Fruit fly (Drosophila melanogaster) whole organism, embryonic: ENCODE results near the gene Him.
A peak's percentile ranks its signal among the peaks of the same experiment; 100 is the strongest.

Experiments
- Ada2b ChIP-seq: fragments of 200-800 bp; sonication (Bioruptor generic); IDR thresholded peaks from 2 replicates; pipeline ENCODE4 v1.3.6; 2022; ENCODE audit warnings: missing biosample characterization, missing genetic modification characterization
- Aef1 ChIP-seq: fragments of 200-800 bp; sonication (Bioruptor generic); IDR thresholded peaks from 3 replicates; pipeline ENCODE4 v1.3.6; 2022; ENCODE audit warnings: missing biosample characterization, missing genetic modification characterization
- Asciz ChIP-seq: fragments of 200-800 bp; sonication (Bioruptor generic); optimal IDR thresholded peaks from 2 replicates; lab custom pipeline; 2017; ENCODE audit warnings: missing biosample characterization, mild to moderate bottlenecking, missing genetic modification characterization, missing genetic modification reagents
- Atf6 ChIP-seq: fragments of 200-800 bp; sonication (Bioruptor generic); IDR thresholded peaks from 2 replicates; pipeline ENCODE4 v1.3.6; 2022; ENCODE audit warnings: missing biosample characterization, missing genetic modification characterization
- BEAF-32 ChIP-seq: fragments of 200-800 bp; sonication (Bioruptor generic); optimal IDR thresholded peaks from 3 replicates; lab custom pipeline; 2017; ENCODE audit warnings: missing biosample characterization, missing genetic modification characterization, mild to moderate bottlenecking, moderate library complexity, missing genetic modification reagents
- CG12659 ChIP-seq: fragments of 200-800 bp; sonication (Bioruptor generic); optimal IDR thresholded peaks from 3 replicates; lab custom pipeline; 2017; ENCODE audit warnings: mild to moderate bottlenecking, missing biosample characterization, missing genetic modification reagents, missing genetic modification characterization
- CG13424 ChIP-seq: fragments of 200-800 bp; sonication (Bioruptor generic); optimal IDR thresholded peaks from 2 replicates; lab custom pipeline; 2019; ENCODE audit warnings: missing biosample characterization, mild to moderate bottlenecking, missing genetic modification characterization, moderate library complexity
- CG14014 ChIP-seq: fragments of 200-800 bp; sonication (Bioruptor generic); IDR thresholded peaks from 2 replicates; pipeline ENCODE4 v1.3.6; 2022; ENCODE audit warnings: missing biosample characterization, missing genetic modification characterization
- CG14050 ChIP-seq: fragments of 200-800 bp; sonication (Bioruptor generic); IDR thresholded peaks from 3 replicates; pipeline ENCODE4 v1.3.6; 2022; ENCODE audit warnings: missing biosample characterization, missing genetic modification characterization
- CG17829 ChIP-seq: fragments of 200-800 bp; optimal IDR thresholded peaks from 2 replicates; lab custom pipeline; 2019; ENCODE audit warnings: missing biosample characterization, mild to moderate bottlenecking, missing genetic modification characterization, moderate library complexity
- CG2199 ChIP-seq: fragments of 200-800 bp; sonication (Bioruptor generic); IDR thresholded peaks from 3 replicates; pipeline ENCODE4 v1.3.6; 2022; ENCODE audit warnings: missing biosample characterization, missing genetic modification characterization
- CG2889 ChIP-seq: fragments of 200-800 bp; sonication (Bioruptor generic); IDR thresholded peaks from 3 replicates; pipeline ENCODE4 v1.3.6; 2022; ENCODE audit warnings: missing biosample characterization, missing genetic modification characterization
- CG3065 ChIP-seq: fragments of 200-800 bp; sonication (Bioruptor generic); optimal IDR thresholded peaks from 2 replicates; lab custom pipeline; 2016; ENCODE audit warnings: missing biosample characterization, missing genetic modification characterization
- CG3407 ChIP-seq: fragments of 200-800 bp; sonication (Bioruptor generic); optimal IDR thresholded peaks from 2 replicates; lab custom pipeline; 2018; ENCODE audit warnings: missing biosample characterization, mild to moderate bottlenecking, missing genetic modification characterization
- CG6854 ChIP-seq: fragments of 200-800 bp; sonication (Bioruptor generic); optimal IDR thresholded peaks from 3 replicates; lab custom pipeline; 2017; ENCODE audit warnings: missing biosample characterization, mild to moderate bottlenecking, missing genetic modification characterization
- CG7745 ChIP-seq: fragments of 200-800 bp; sonication (Bioruptor generic); optimal IDR thresholded peaks from 2 replicates; lab custom pipeline; 2018; ENCODE audit warnings: missing biosample characterization, mild to moderate bottlenecking, missing genetic modification characterization, moderate library complexity
- CG9797 ChIP-seq: fragments of 200-800 bp; sonication (Bioruptor generic); optimal IDR thresholded peaks from 3 replicates; lab custom pipeline; 2018; ENCODE audit warnings: missing biosample characterization, mild to moderate bottlenecking, missing genetic modification characterization
- Deaf1 ChIP-seq: fragments of 200-800 bp; optimal IDR thresholded peaks from 3 replicates; lab custom pipeline; 2019; ENCODE audit warnings: missing biosample characterization, mild to moderate bottlenecking, missing genetic modification characterization, moderate library complexity
- GATAe ChIP-seq: fragments of 200-800 bp; sonication (Bioruptor generic); conservative IDR thresholded peaks from 2 replicates; pipeline ENCODE4 v1.3.6; 2022; ENCODE audit warnings: missing biosample characterization, missing genetic modification characterization
- Gsc ChIP-seq: fragments of 200-800 bp; sonication (Bioruptor generic); IDR thresholded peaks from 2 replicates; pipeline ENCODE4 v1.3.6; 2022; ENCODE audit warnings: missing biosample characterization, missing genetic modification characterization
- HLHmδ ChIP-seq: fragments of 200-800 bp; sonication (Bioruptor generic); optimal IDR thresholded peaks from 2 replicates; lab custom pipeline; 2018; ENCODE audit warnings: missing biosample characterization, mild to moderate bottlenecking, missing genetic modification characterization, moderate library complexity
- Hey ChIP-seq: fragments of 200-800 bp; sonication (Bioruptor generic); optimal IDR thresholded peaks from 3 replicates; lab custom pipeline; 2018; ENCODE audit warnings: missing biosample characterization, mild to moderate bottlenecking, missing genetic modification characterization
- Lpt ChIP-seq: fragments of >200 bp; optimal IDR thresholded peaks from 2 replicates; lab custom pipeline; 2018; ENCODE audit warnings: missing biosample characterization, missing genetic modification characterization
- Mrtf ChIP-seq: fragments of 200-800 bp; sonication (Bioruptor generic); IDR thresholded peaks from 3 replicates; pipeline ENCODE4 v1.3.6; 2022; ENCODE audit warnings: missing biosample characterization, missing genetic modification characterization
- Myb ChIP-seq: fragments of 200-800 bp; sonication (Bioruptor generic); optimal IDR thresholded peaks from 2 replicates; lab custom pipeline; 2016; ENCODE audit warnings: missing biosample characterization, missing genetic modification characterization
- Neu2 ChIP-seq: fragments of 200-800 bp; sonication (Bioruptor generic); optimal IDR thresholded peaks from 3 replicates; lab custom pipeline; 2016; ENCODE audit warnings: missing biosample characterization, missing genetic modification characterization, borderline replicate concordance
- Nf-YA ChIP-seq: fragments of 200-800 bp; sonication (Bioruptor generic); IDR thresholded peaks from 2 replicates; pipeline ENCODE4 v1.3.6; 2022; ENCODE audit warnings: missing biosample characterization, missing genetic modification characterization
- Ptx1 ChIP-seq: fragments of 200-800 bp; sonication (Bioruptor generic); IDR thresholded peaks from 2 replicates; pipeline ENCODE4 v1.3.6; 2022; ENCODE audit warnings: missing biosample characterization, missing genetic modification characterization
- Sox100B ChIP-seq: fragments of 200-800 bp; sonication (Bioruptor generic); optimal IDR thresholded peaks from 3 replicates; lab custom pipeline; 2018; ENCODE audit warnings: missing biosample characterization, mild to moderate bottlenecking, missing genetic modification characterization
- Taf1 ChIP-seq: fragments of 200-800 bp; sonication (Bioruptor generic); IDR thresholded peaks from 2 replicates; pipeline ENCODE4 v1.3.6; 2022; ENCODE audit warnings: missing biosample characterization, missing genetic modification characterization
- amos ChIP-seq: fragments of 200-800 bp; sonication (Bioruptor generic); IDR thresholded peaks from 2 replicates; pipeline ENCODE4 v1.3.6; 2022; ENCODE audit warnings: missing biosample characterization, missing genetic modification characterization; ENCODE audit not compliant: partially characterized antibody
- ato ChIP-seq: fragments of 200-800 bp; sonication (Bioruptor generic); IDR thresholded peaks from 2 replicates; pipeline ENCODE4 v1.3.6; 2022; ENCODE audit warnings: missing biosample characterization, missing genetic modification characterization; ENCODE audit not compliant: partially characterized antibody
- cad ChIP-seq: fragments of >200 bp; optimal IDR thresholded peaks from 2 replicates; lab custom pipeline; 2017; ENCODE audit warnings: missing biosample characterization, missing genetic modification characterization
- cato ChIP-seq: fragments of 200-800 bp; sonication (Bioruptor generic); optimal IDR thresholded peaks from 2 replicates; lab custom pipeline; 2016; ENCODE audit warnings: missing biosample characterization, missing genetic modification characterization, borderline replicate concordance
- chinmo ChIP-seq: fragments of 200-800 bp; sonication (Bioruptor generic); IDR thresholded peaks from 4 replicates; pipeline ENCODE4 v1.3.6; 2022; ENCODE audit warnings: missing biosample characterization, missing genetic modification characterization; ENCODE audit not compliant: partially characterized antibody
- da ChIP-seq: fragments of 200-800 bp; sonication (Bioruptor generic); optimal IDR thresholded peaks from 2 replicates; lab custom pipeline; 2016; ENCODE audit warnings: missing biosample characterization, missing genetic modification characterization
- en ChIP-seq: fragments of 200-800 bp; sonication (Bioruptor generic); optimal IDR thresholded peaks from 2 replicates; lab custom pipeline; 2016; ENCODE audit warnings: missing biosample characterization, missing genetic modification characterization
- ewg ChIP-seq: fragments of 200-800 bp; sonication (Bioruptor generic); optimal IDR thresholded peaks from 3 replicates; lab custom pipeline; 2017; ENCODE audit warnings: mild to moderate bottlenecking, missing biosample characterization, missing genetic modification reagents, missing genetic modification characterization
- fru ChIP-seq: fragments of >200 bp; optimal IDR thresholded peaks from 2 replicates; lab custom pipeline; 2017
- gcm ChIP-seq: fragments of 200-800 bp; sonication (Bioruptor generic); optimal IDR thresholded peaks from 2 replicates; lab custom pipeline; 2019; ENCODE audit warnings: missing biosample characterization, mild to moderate bottlenecking, missing genetic modification characterization, moderate library complexity
- grau ChIP-seq: fragments of 200-800 bp; optimal IDR thresholded peaks from 3 replicates; lab custom pipeline; 2019; ENCODE audit warnings: missing biosample characterization, mild to moderate bottlenecking, missing genetic modification characterization, moderate library complexity
- inv ChIP-seq: fragments of 200-800 bp; sonication (Bioruptor generic); IDR thresholded peaks from 2 replicates; pipeline ENCODE4 v1.3.6; 2022; ENCODE audit warnings: missing biosample characterization, missing genetic modification characterization; ENCODE audit not compliant: partially characterized antibody
- jing ChIP-seq: fragments of 200-800 bp; sonication (Bioruptor generic); optimal IDR thresholded peaks from 2 replicates; lab custom pipeline; 2018; ENCODE audit warnings: missing biosample characterization, mild to moderate bottlenecking, missing genetic modification characterization
- luna ChIP-seq: fragments of 200-800 bp; sonication (Bioruptor generic); optimal IDR thresholded peaks from 2 replicates; lab custom pipeline; 2016; ENCODE audit warnings: missing biosample characterization, missing genetic modification characterization
- phol ChIP-seq: fragments of 200-800 bp; sonication (Bioruptor generic); optimal IDR thresholded peaks from 3 replicates; lab custom pipeline; 2018; ENCODE audit warnings: missing biosample characterization, mild to moderate bottlenecking, missing genetic modification characterization, moderate library complexity
- schlank ChIP-seq: fragments of 200-800 bp; sonication (Bioruptor generic); optimal IDR thresholded peaks from 2 replicates; lab custom pipeline; 2018; ENCODE audit warnings: missing biosample characterization, mild to moderate bottlenecking, missing genetic modification characterization
- sd ChIP-seq: fragments of 200-800 bp; sonication (Bioruptor generic); optimal IDR thresholded peaks from 3 replicates; lab custom pipeline; 2018; ENCODE audit warnings: missing biosample characterization, mild to moderate bottlenecking, missing genetic modification characterization, moderate library complexity
- toy ChIP-seq: fragments of 200-800 bp; sonication (Bioruptor generic); IDR thresholded peaks from 2 replicates; pipeline ENCODE4 v1.3.6; 2022; ENCODE audit warnings: missing biosample characterization, missing genetic modification characterization
- trem ChIP-seq: fragments of 200-800 bp; optimal IDR thresholded peaks from 3 replicates; lab custom pipeline; 2019; ENCODE audit warnings: missing biosample characterization, mild to moderate bottlenecking, missing genetic modification characterization, moderate library complexity
- vnd ChIP-seq: fragments of 200-800 bp; sonication (Bioruptor generic); IDR thresholded peaks from 3 replicates; pipeline ENCODE4 v1.3.6; 2022; ENCODE audit warnings: missing biosample characterization, missing genetic modification characterization; ENCODE audit not compliant: partially characterized antibody

The Him gene

DNA sequence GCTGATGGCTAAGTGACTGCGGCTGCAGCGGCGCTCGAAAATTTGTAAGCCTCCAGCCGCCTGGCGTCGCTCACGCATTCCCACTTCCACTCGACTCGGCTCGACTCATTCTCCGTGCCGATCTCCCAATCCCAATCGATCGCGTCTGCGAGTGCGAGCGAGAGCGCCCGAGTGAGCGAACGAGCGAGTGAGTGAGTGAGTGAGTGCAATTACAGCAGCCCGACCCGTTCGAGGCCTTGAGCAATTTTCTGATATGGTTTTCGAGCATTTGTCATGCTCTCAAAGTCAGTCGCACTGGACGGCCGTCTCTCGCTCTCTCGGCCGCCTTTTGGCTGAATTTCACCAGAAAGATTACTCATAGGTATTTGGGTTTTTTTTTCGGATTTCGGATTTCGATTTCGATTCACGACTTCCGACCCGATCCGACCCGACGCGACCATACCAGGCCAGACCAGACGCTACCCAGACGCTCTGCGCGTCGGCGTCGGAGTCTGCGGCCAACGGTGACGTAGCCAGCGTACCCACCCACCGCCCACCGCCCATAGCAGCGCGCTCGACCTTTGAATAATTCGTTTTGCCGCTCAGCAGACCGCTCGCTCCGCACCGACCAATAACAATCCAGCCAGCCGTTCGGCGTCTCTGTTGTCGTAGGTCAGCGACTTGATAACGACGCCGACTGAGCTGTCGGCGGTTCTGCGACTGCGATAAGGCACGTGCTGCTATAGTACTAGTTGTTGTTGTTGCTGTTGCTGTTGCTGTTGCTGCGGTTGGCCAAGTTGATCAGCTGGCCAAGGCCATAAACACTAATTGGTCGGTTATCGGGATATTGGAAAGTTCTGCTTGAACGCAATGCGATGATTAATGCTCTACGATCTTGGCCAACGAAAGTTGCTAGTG, 34.4 kb downstream of the Him start (continued):
- TF ChIP-seq vnd (GFP tag; lab: Robert Waterston, UW) (no peak), HLHmδ (GFP tag; lab: Kevin White, UChicago) (no peak), BEAF-32 (GFP tag; lab: Kevin White, UChicago) (no peak), gcm (GFP tag; lab: Kevin White, UChicago) (no peak), amos (GFP tag; lab: Robert Waterston, UW) (peak; percentile 35; the same call in 1 of the 2 replicates), Ptx1 (GFP tag; lab: Robert Waterston, UW) (no peak), cato (no peak), luna (GFP tag; lab: Kevin White, UChicago) (no peak), en (GFP tag; lab: Kevin White, UChicago) (no peak), Ada2b (GFP tag; lab: Robert Waterston, UW) (no peak), chinmo (0 out of 4 replicates have a peak, but pooled peaks have one; percentile 26), Asciz (GFP tag; lab: Kevin White, UChicago) (no peak), Mrtf (GFP tag; lab: Robert Waterston, UW) (no peak), ato (GFP tag; lab: Robert Waterston, UW) (no peak), CG17829 (tag; lab: Kevin White, UChicago) (no peak), CG14050 (GFP tag; lab: Robert Waterston, UW) (no peak), Taf1 (GFP tag; lab: Robert Waterston, UW) (no peak), Deaf1 (peak; percentile 91), CG2199 (GFP tag; lab: Robert Waterston, UW) (no peak), jing (GFP tag; lab: Kevin White, UChicago) (peak; percentile 7), CG3407 (no peak), schlank (no peak), Lpt (GFP tag; lab: Kevin White, UChicago) (no peak), CG14014 (GFP tag; lab: Robert Waterston, UW) (no peak), Nf-YA (GFP tag; lab: Robert Waterston, UW) (no peak), CG12659 (GFP tag; lab: Kevin White, UChicago) (no peak), sd (peak; percentile 73), cad (no peak), da (GFP tag; lab: Kevin White, UChicago) (no peak), Myb (GFP tag; lab: Kevin White, UChicago) (no peak), CG2889 (GFP tag; lab: Robert Waterston, UW) (no peak), Sox100B (GFP tag; lab: Kevin White, UChicago) (no peak), phol (tag; lab: Kevin White, UChicago) (no peak), CG9797 (GFP tag; lab: Kevin White, UChicago) (no peak), GATAe (GFP tag; lab: Robert Waterston, UW) (no peak), CG6854 (no peak), Atf6 (GFP tag; lab: Robert Waterston, UW) (no peak), Gsc (no peak), fru (lab: Kevin White, UChicago) (no peak), CG13424 (tag; lab: Kevin White, UChicago) (no peak), CG3065 (GFP tag; lab: Kevin White, UChicago) (no peak), ewg (GFP tag; lab: Kevin White, UChicago) (no peak), Aef1 (no peak), toy (GFP tag; lab: Robert Waterston, UW) (no peak), inv (GFP tag; lab: Robert Waterston, UW) (no peak), trem (tag; lab: Kevin White, UChicago) (no peak), grau (no peak), Neu2 (GFP tag; lab: Kevin White, UChicago) (no peak), CG7745 (tag; lab: Kevin White, UChicago) (no peak), Hey (tag; lab: Kevin White, UChicago) (no peak)
